Fruit fly (Drosophila melanogaster): ENCODE results near the gene Boh2.

Boh2 gene

DNA sequence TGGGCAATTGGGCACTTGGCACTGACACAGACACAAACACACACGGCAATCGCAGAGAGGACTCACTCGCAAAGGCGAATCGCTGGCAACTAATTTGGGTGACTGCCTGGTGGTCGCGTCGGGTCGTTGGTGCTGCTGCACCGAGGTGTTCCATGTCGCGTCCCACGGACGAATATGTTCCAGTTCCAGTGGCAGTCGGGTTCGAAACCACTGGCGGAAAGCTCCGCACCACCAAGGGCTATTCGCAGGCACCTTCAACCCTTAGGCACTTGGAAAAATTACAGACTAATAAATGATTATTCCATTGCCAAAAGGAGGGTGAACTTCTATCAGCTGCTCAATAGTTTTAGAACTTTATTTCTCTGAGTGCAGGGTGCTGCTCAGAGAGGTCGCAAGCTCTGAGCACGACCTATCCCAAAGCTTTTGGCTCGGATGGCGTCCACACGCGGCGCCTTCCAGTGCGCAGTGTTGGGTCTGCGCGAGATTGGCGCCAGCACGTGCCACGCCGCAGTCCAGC is 24.7 kb downstream of the Boh2 start, which contains the start of gene Ca-beta (continued):
- TF ChIP-seq Med (GFP tag) (peak; percentile 90), CG7928 (GFP tag; optimal IDR thresholded peaks at IDR 0.05) (no peak), CG13287 (GFP tag; IDR thresholded peaks at IDR 0.05; ENCODE audit: partially characterized antibody) (no peak), twi (tag; optimal IDR thresholded peaks at IDR 0.05) (no peak), CG13123 (GFP tag; optimal IDR thresholded peaks at IDR 0.05) (no peak), CG34422 (GFP tag; IDR thresholded peaks at IDR 0.05) (no peak), H15 (GFP tag; IDR thresholded peaks at IDR 0.05) (0 out of 3 replicates have a peak, but pooled peaks have one; percentile 33), sens (GFP tag) (peak; percentile 58), wor (GFP tag; IDR thresholded peaks at IDR 0.05) (no peak), Gug (GFP tag; IDR thresholded peaks at IDR 0.05) (peak; percentile 58; the same call in 2 of the 4 replicates), CG34376 (GFP tag; optimal IDR thresholded peaks at IDR 0.05) (peak; percentile 31), CG11093 (GFP tag; IDR thresholded peaks at IDR 0.05) (0 out of 3 replicates have a peak, but pooled peaks have one; percentile 40), CG8944 (GFP tag; optimal IDR thresholded peaks at IDR 0.05) (no peak), CG31224 (GFP tag; IDR thresholded peaks at IDR 0.05) (0 out of 2 replicates have a peak, but pooled peaks have one; percentile 40), CG12769 (tag; optimal IDR thresholded peaks at IDR 0.05) (peak; percentile 78), al (GFP tag; IDR thresholded peaks at IDR 0.05) (no peak), B-H1 (GFP tag; IDR thresholded peaks at IDR 0.05) (no peak), gro (GFP tag; optimal IDR thresholded peaks at IDR 0.05) (peak; percentile 48), Gsc (GFP tag; IDR thresholded peaks at IDR 0.05) (no peak), bab2 (GFP tag; optimal IDR thresholded peaks at IDR 0.05) (peak; percentile 38), Dfd (GFP tag; optimal IDR thresholded peaks at IDR 0.05) (no peak), CG12219 (GFP tag; optimal IDR thresholded peaks at IDR 0.05) (peak; percentile 12), CG30403 (GFP tag; optimal IDR thresholded peaks at IDR 0.05) (peak; percentile 36), CG43689 (GFP tag; IDR thresholded peaks at IDR 0.05) (no peak), CG5180 (GFP tag; optimal IDR thresholded peaks at IDR 0.05) (peak; percentile 51), tx (GFP tag; optimal IDR thresholded peaks at IDR 0.05) (no peak), CG2120 (GFP tag; optimal IDR thresholded peaks at IDR 0.05) (peak; percentile 85), Rfx (GFP tag; IDR thresholded peaks at IDR 0.05) (peak; percentile 79), CG13894 (tag; optimal IDR thresholded peaks at IDR 0.05) (peak; percentile 70), corto (GFP tag; optimal IDR thresholded peaks at IDR 0.05) (no peak), sisA (GFP tag; IDR thresholded peaks at IDR 0.05) (peak; percentile 55), CG12659 (GFP tag; optimal IDR thresholded peaks at IDR 0.05) (peak; percentile 22), D19A (tag; optimal IDR thresholded peaks at IDR 0.05) (no peak), CG8478 (optimal IDR thresholded peaks at IDR 0.05) (no peak), pan (optimal IDR thresholded peaks at IDR 0.05) (no peak), pan (GFP tag; optimal IDR thresholded peaks at IDR 0.05 in 1 of 2, IDR thresholded peaks at IDR 0.05 in 1 of 2) (peak in 1 of 2 experiments; percentile 51), ttk (GFP tag; IDR thresholded peaks at IDR 0.05) (peak; percentile 44), ERR (GFP tag; optimal IDR thresholded peaks at IDR 0.05) (no peak), otp (GFP tag; IDR thresholded peaks at IDR 0.05) (no peak), Xrp1 (GFP tag; IDR thresholded peaks at IDR 0.05) (peak; percentile 33; the same call in 1 of the 2 replicates), CG2889 (GFP tag; IDR thresholded peaks at IDR 0.05) (0 out of 3 replicates have a peak, but pooled peaks have one; percentile 10), D19B (GFP tag; optimal IDR thresholded peaks at IDR 0.05) (no peak), pita (GFP tag; optimal IDR thresholded peaks at IDR 0.05) (no peak), her (GFP tag; optimal IDR thresholded peaks at IDR 0.05) (peak; percentile 34), CG10209 (GFP tag; optimal IDR thresholded peaks at IDR 0.05) (peak; percentile 21), MBD-R2 (GFP tag; IDR thresholded peaks at IDR 0.05) (peak; percentile 58; the same call in 1 of the 2 replicates), Dll (GFP tag; IDR thresholded peaks at IDR 0.05; ENCODE audit: partially characterized antibody) (no peak), Fer2 (tag; optimal IDR thresholded peaks at IDR 0.05) (no peak), zf30C (GFP tag; optimal IDR thresholded peaks at IDR 0.05) (peak; percentile 79), CG16813 (GFP tag; IDR thresholded peaks at IDR 0.05; ENCODE audit: partially characterized antibody) (no peak), CG12744 (GFP tag; optimal IDR thresholded peaks at IDR 0.05) (no peak), Dp (GFP tag; optimal IDR thresholded peaks at IDR 0.05) (no peak)

Data from whole organism, embryonic.